Fruit fly (Drosophila melanogaster) whole organism, embryonic: Measurements from ENCODE around the gene cnc.

Experiments used
- Ada2b ChIP-seq: fragments of 200-800 bp; sonication (Bioruptor generic); IDR thresholded peaks from 2 replicates; pipeline ENCODE4 v1.3.6; 2022; ENCODE audit warnings: missing biosample characterization, missing genetic modification characterization
- Adf1 ChIP-seq: fragments of 200-800 bp; sonication (Bioruptor generic); IDR thresholded peaks from 2 replicates; pipeline ENCODE4 v1.3.6; 2022; ENCODE audit warnings: missing biosample characterization, missing genetic modification characterization
- B-H2 ChIP-seq: fragments of 200-800 bp; sonication (Bioruptor generic); optimal IDR thresholded peaks from 2 replicates; lab custom pipeline; 2018; ENCODE audit warnings: missing biosample characterization, mild to moderate bottlenecking, missing genetic modification characterization
- Bdp1 ChIP-seq: fragments of 200-800 bp; sonication (Bioruptor generic); optimal IDR thresholded peaks from 3 replicates; lab custom pipeline; 2016; ENCODE audit warnings: missing biosample characterization, missing genetic modification characterization
- CG10209 ChIP-seq: fragments of 200-800 bp; sonication (Bioruptor generic); optimal IDR thresholded peaks from 3 replicates; lab custom pipeline; 2017; ENCODE audit warnings: missing biosample characterization, mild to moderate bottlenecking, missing genetic modification characterization, missing genetic modification reagents
- CG10274 ChIP-seq: fragments of 200-800 bp; sonication (Bioruptor generic); optimal IDR thresholded peaks from 3 replicates; lab custom pipeline; 2017; ENCODE audit warnings: missing biosample characterization, mild to moderate bottlenecking, missing genetic modification characterization
- CG10462 ChIP-seq: fragments of 200-800 bp; sonication (Bioruptor generic); optimal IDR thresholded peaks from 2 replicates; lab custom pipeline; 2016; ENCODE audit warnings: missing biosample characterization, missing genetic modification characterization
- CG11247 ChIP-seq: fragments of 200-800 bp; sonication (Bioruptor generic); IDR thresholded peaks from 2 replicates; pipeline ENCODE4 v1.3.6; 2022; ENCODE audit warnings: missing biosample characterization, missing genetic modification characterization
- CG12391 ChIP-seq: fragments of 200-800 bp; sonication (Bioruptor generic); optimal IDR thresholded peaks from 3 replicates; lab custom pipeline; 2018; ENCODE audit warnings: missing biosample characterization, mild to moderate bottlenecking, missing genetic modification characterization, moderate library complexity
- CG14014 ChIP-seq: fragments of 200-800 bp; sonication (Bioruptor generic); IDR thresholded peaks from 2 replicates; pipeline ENCODE4 v1.3.6; 2022; ENCODE audit warnings: missing biosample characterization, missing genetic modification characterization
- CG14050 ChIP-seq: fragments of 200-800 bp; sonication (Bioruptor generic); IDR thresholded peaks from 3 replicates; pipeline ENCODE4 v1.3.6; 2022; ENCODE audit warnings: missing biosample characterization, missing genetic modification characterization
- CG14441 ChIP-seq: fragments of 200-800 bp; sonication (Bioruptor generic); IDR thresholded peaks from 2 replicates; pipeline ENCODE4 v1.3.6; 2022; ENCODE audit warnings: missing biosample characterization, missing genetic modification characterization
- CG1792 ChIP-seq: fragments of 200-800 bp; sonication (Bioruptor generic); optimal IDR thresholded peaks from 2 replicates; lab custom pipeline; 2016; ENCODE audit warnings: missing biosample characterization, missing genetic modification characterization
- CG32532 ChIP-seq: fragments of 200-800 bp; sonication (Bioruptor generic); IDR thresholded peaks from 2 replicates; pipeline ENCODE4 v1.3.6; 2022; ENCODE audit warnings: missing biosample characterization, missing genetic modification characterization
- CG33557 ChIP-seq: fragments of 200-800 bp; sonication (Bioruptor generic); optimal IDR thresholded peaks from 2 replicates; lab custom pipeline; 2019; ENCODE audit warnings: missing biosample characterization, mild to moderate bottlenecking, missing genetic modification characterization, moderate library complexity
- CG8290 ChIP-seq, 3 experiments: fragments of 200-800 bp; sonication (Bioruptor generic); optimal IDR thresholded peaks; 2 replicates each; lab custom pipeline; 2016 to 2019; ENCODE audit warnings: missing biosample characterization in 3 of 3, missing genetic modification characterization in 3 of 3, mild to moderate bottlenecking in 2 of 3, moderate library complexity in 1 of 3
- CG8924 ChIP-seq: fragments of 200-800 bp; optimal IDR thresholded peaks from 3 replicates; lab custom pipeline; 2019; ENCODE audit warnings: missing biosample characterization, mild to moderate bottlenecking, missing genetic modification characterization, moderate library complexity
- CG9727 ChIP-seq: fragments of 200-800 bp; sonication (Bioruptor generic); optimal IDR thresholded peaks from 3 replicates; lab custom pipeline; 2017; ENCODE audit warnings: missing biosample characterization, mild to moderate bottlenecking, missing genetic modification characterization
- Fer3 ChIP-seq: fragments of 200-800 bp; sonication (Bioruptor generic); optimal IDR thresholded peaks from 2 replicates; lab custom pipeline; 2018; ENCODE audit warnings: missing biosample characterization, mild to moderate bottlenecking, missing genetic modification characterization, moderate library complexity
- Gug ChIP-seq: fragments of 200-800 bp; sonication (Bioruptor generic); IDR thresholded peaks from 4 replicates; pipeline ENCODE4 v1.3.6; 2022; ENCODE audit warnings: missing biosample characterization, missing genetic modification characterization
- HLH3B ChIP-seq: fragments of 200-800 bp; sonication (Bioruptor generic); IDR thresholded peaks from 2 replicates; pipeline ENCODE4 v1.3.6; 2022; ENCODE audit warnings: missing biosample characterization, missing genetic modification characterization
- HmgZ ChIP-seq: fragments of 200-800 bp; sonication (Bioruptor generic); optimal IDR thresholded peaks from 2 replicates; lab custom pipeline; 2018; ENCODE audit warnings: missing biosample characterization, mild to moderate bottlenecking, missing genetic modification characterization
- MTF-1 ChIP-seq: fragments of 200-800 bp; sonication (Bioruptor generic); optimal IDR thresholded peaks from 2 replicates; lab custom pipeline; 2018; ENCODE audit warnings: missing biosample characterization, mild to moderate bottlenecking, missing genetic modification characterization, borderline replicate concordance
- Mad ChIP-seq: fragments of 200-800 bp; sonication (Bioruptor generic); optimal IDR thresholded peaks from 2 replicates; lab custom pipeline; 2016; ENCODE audit warnings: missing biosample characterization, missing genetic modification characterization
- Med ChIP-seq: fragments of 200-800 bp; sonication (Bioruptor generic); peaks from one replicate; lab custom pipeline; 2016; ENCODE audit warnings: missing biosample characterization, missing genetic modification characterization, mild to moderate bottlenecking, inconsistent platforms, moderate library complexity
- Ravus ChIP-seq: fragments of 200-800 bp; sonication (Bioruptor generic); IDR thresholded peaks from 2 replicates; pipeline ENCODE4 v1.3.6; 2022; ENCODE audit warnings: missing biosample characterization, missing genetic modification characterization
- Scr ChIP-seq: fragments of 200-800 bp; sonication (Bioruptor generic); IDR thresholded peaks from 2 replicates; pipeline ENCODE4 v1.3.6; 2022; ENCODE audit warnings: missing biosample characterization, missing genetic modification characterization; ENCODE audit not compliant: partially characterized antibody
- Side ChIP-seq: fragments of 200-800 bp; sonication (Bioruptor generic); optimal IDR thresholded peaks from 2 replicates; lab custom pipeline; 2016; ENCODE audit warnings: missing biosample characterization, missing genetic modification characterization
- Sin3A ChIP-seq: fragments of >200 bp; optimal IDR thresholded peaks from 2 replicates; lab custom pipeline; 2018
- Six4 ChIP-seq: fragments of 200-800 bp; sonication (Bioruptor generic); optimal IDR thresholded peaks from 2 replicates; lab custom pipeline; 2016; ENCODE audit warnings: missing biosample characterization, missing genetic modification characterization
- Sry-δ ChIP-seq: fragments of 200-800 bp; sonication (Bioruptor generic); optimal IDR thresholded peaks from 2 replicates; lab custom pipeline; 2016; ENCODE audit warnings: missing biosample characterization, missing genetic modification characterization
- bowl ChIP-seq: fragments of 200-800 bp; sonication (Bioruptor generic); IDR thresholded peaks from 2 replicates; pipeline ENCODE4 v1.3.6; 2022; ENCODE audit warnings: missing biosample characterization, missing genetic modification characterization
- cwo ChIP-seq: fragments of 200-800 bp; sonication (Bioruptor generic); optimal IDR thresholded peaks from 3 replicates; lab custom pipeline; 2017; ENCODE audit warnings: missing biosample characterization, missing genetic modification characterization, mild to moderate bottlenecking, moderate library complexity, missing genetic modification reagents
- dysf ChIP-seq: fragments of 200-800 bp; sonication (Bioruptor generic); IDR thresholded peaks from 3 replicates; pipeline ENCODE4 v1.3.6; 2022; ENCODE audit warnings: missing biosample characterization, missing genetic modification characterization
- ems ChIP-seq: fragments of 200-800 bp; sonication (Bioruptor generic); optimal IDR thresholded peaks from 3 replicates; lab custom pipeline; 2016; ENCODE audit warnings: missing biosample characterization, missing genetic modification characterization
- en ChIP-seq: fragments of 200-800 bp; sonication (Bioruptor generic); optimal IDR thresholded peaks from 2 replicates; lab custom pipeline; 2016; ENCODE audit warnings: missing biosample characterization, missing genetic modification characterization
- eyg ChIP-seq: fragments of 200-800 bp; sonication (Bioruptor generic); optimal IDR thresholded peaks from 3 replicates; lab custom pipeline; 2016; ENCODE audit warnings: missing biosample characterization, missing genetic modification characterization
- fd3F ChIP-seq: fragments of 200-800 bp; sonication (Bioruptor generic); optimal IDR thresholded peaks from 2 replicates; lab custom pipeline; 2018; ENCODE audit warnings: missing biosample characterization, mild to moderate bottlenecking, missing genetic modification characterization, moderate library complexity
- ftz-f1 ChIP-seq: fragments of 200-800 bp; sonication (Bioruptor generic); optimal IDR thresholded peaks from 2 replicates; lab custom pipeline; 2016; ENCODE audit warnings: missing biosample characterization, missing genetic modification characterization
- gcm ChIP-seq: fragments of 200-800 bp; sonication (Bioruptor generic); optimal IDR thresholded peaks from 2 replicates; lab custom pipeline; 2019; ENCODE audit warnings: missing biosample characterization, mild to moderate bottlenecking, missing genetic modification characterization, moderate library complexity
- ind ChIP-seq: fragments of 200-800 bp; sonication (Bioruptor generic); optimal IDR thresholded peaks from 3 replicates; lab custom pipeline; 2016; ENCODE audit warnings: missing biosample characterization, missing genetic modification characterization
- ken ChIP-seq: fragments of 200-800 bp; sonication (Bioruptor generic); IDR thresholded peaks from 3 replicates; pipeline ENCODE4 v1.3.6; 2022; ENCODE audit warnings: missing biosample characterization, missing genetic modification characterization
- lab ChIP-seq: fragments of 200-800 bp; sonication (Bioruptor generic); optimal IDR thresholded peaks from 3 replicates; lab custom pipeline; 2017; ENCODE audit warnings: missing biosample characterization, missing genetic modification characterization, mild to moderate bottlenecking, moderate library complexity, missing genetic modification reagents
- lbe ChIP-seq: fragments of 200-800 bp; sonication (Bioruptor generic); optimal IDR thresholded peaks from 2 replicates; lab custom pipeline; 2016; ENCODE audit warnings: missing biosample characterization, mild to moderate bottlenecking, missing genetic modification characterization
- odd ChIP-seq: fragments of 200-800 bp; sonication (Bioruptor generic); optimal IDR thresholded peaks from 2 replicates; lab custom pipeline; 2017; ENCODE audit warnings: missing biosample characterization, mild to moderate bottlenecking, missing genetic modification characterization
- org-1 ChIP-seq: fragments of 200-800 bp; sonication (Bioruptor generic); optimal IDR thresholded peaks from 2 replicates; lab custom pipeline; 2017; ENCODE audit warnings: missing biosample characterization, missing genetic modification characterization
- rib ChIP-seq: fragments of 200-800 bp; sonication (Bioruptor generic); IDR thresholded peaks from 2 replicates; pipeline ENCODE4 v1.3.6; 2022; ENCODE audit warnings: missing biosample characterization, missing genetic modification characterization
- scrt ChIP-seq: fragments of 200-800 bp; sonication (Bioruptor generic); optimal IDR thresholded peaks from 2 replicates; lab custom pipeline; 2018; ENCODE audit warnings: missing biosample characterization, mild to moderate bottlenecking, missing genetic modification characterization, moderate library complexity
- sens ChIP-seq: fragments of 200-800 bp; sonication (Bioruptor generic); peaks from one replicate; lab custom pipeline; 2016; ENCODE audit warnings: missing biosample characterization, missing genetic modification characterization
- toy ChIP-seq: fragments of 200-800 bp; sonication (Bioruptor generic); IDR thresholded peaks from 2 replicates; pipeline ENCODE4 v1.3.6; 2022; ENCODE audit warnings: missing biosample characterization, missing genetic modification characterization
- zfh1 ChIP-seq: fragments of 200-800 bp; sonication (Bioruptor generic); IDR thresholded peaks from 3 replicates; pipeline ENCODE4 v1.3.6; 2022; ENCODE audit warnings: missing biosample characterization, missing genetic modification characterization

The cnc gene

DNA sequence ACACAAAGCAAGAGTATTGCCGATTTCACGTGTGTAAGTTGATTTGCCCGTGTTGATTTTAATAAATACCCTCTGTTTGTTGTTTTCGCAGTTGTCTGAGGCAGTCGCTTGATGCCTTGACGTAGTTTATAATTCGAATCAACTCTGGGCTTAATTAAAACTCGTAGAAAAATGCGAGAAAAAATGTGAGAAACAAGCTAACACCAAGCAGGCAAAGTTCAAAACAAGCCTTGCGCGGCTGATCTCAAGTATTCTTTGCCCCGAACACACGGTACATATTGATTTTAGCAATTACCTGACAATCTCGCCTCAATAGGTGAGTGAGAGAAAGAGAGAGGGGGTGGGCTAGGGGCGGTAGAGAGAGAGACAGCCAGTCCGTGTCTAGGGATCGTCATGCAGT is 1.2 kb downstream of the cnc start (continued):
- TF ChIP-seq CG33557 (GFP tag; lab: Kevin White, UChicago) (peak; percentile 17), CG10462 (GFP tag; lab: Kevin White, UChicago) (no peak), sens (peak; percentile 81), cwo (GFP tag; lab: Kevin White, UChicago) (peak; percentile 55), CG32532 (GFP tag; lab: Robert Waterston, UW) (peak; percentile 53; the same call in 1 of the 2 replicates), lbe (GFP tag; lab: Kevin White, UChicago) (no peak), Side (GFP tag; lab: Kevin White, UChicago) (peak; percentile 28), toy (no peak), Ada2b (GFP tag; lab: Robert Waterston, UW) (peak; percentile 51; the same call in 1 of the 2 replicates), ems (GFP tag; lab: Kevin White, UChicago) (peak; percentile 26), Sin3A (no peak), odd (GFP tag; lab: Kevin White, UChicago) (peak; percentile 41), rib (peak; percentile 46; the same call in 1 of the 2 replicates), Fer3 (tag; lab: Kevin White, UChicago) (peak; percentile 42), en (GFP tag; lab: Kevin White, UChicago) (no peak), gcm (GFP tag; lab: Kevin White, UChicago) (no peak), ftz-f1 (GFP tag; lab: Kevin White, UChicago) (no peak), bowl (GFP tag; lab: Robert Waterston, UW) (no peak), CG8290 (GFP tag; optimal IDR thresholded peaks at IDR 0.05; lab: Kevin White, UChicago) (no peak), CG8290 (tag; optimal IDR thresholded peaks at IDR 0.05; lab: Kevin White, UChicago) (peak in 1 of 2 experiments; percentile 76), CG10209 (peak; percentile 53), CG8924 (tag; lab: Kevin White, UChicago) (no peak), org-1 (GFP tag; lab: Kevin White, UChicago) (peak; percentile 40), CG14050 (GFP tag; lab: Robert Waterston, UW) (no peak), ken (no peak), MTF-1 (GFP tag; lab: Kevin White, UChicago) (peak; percentile 26), HLH3B (peak; percentile 22; the same call in 1 of the 2 replicates), Ravus (GFP tag; lab: Robert Waterston, UW) (no peak), dysf (GFP tag; lab: Robert Waterston, UW) (peak; percentile 50; the same call in 1 of the 3 replicates), lab (GFP tag; lab: Kevin White, UChicago) (peak; percentile 81), CG10274 (GFP tag; lab: Kevin White, UChicago) (peak; percentile 16), CG12391 (tag; lab: Kevin White, UChicago) (no peak), HmgZ (tag; lab: Kevin White, UChicago) (peak; percentile 45), Sry-δ (GFP tag; lab: Kevin White, UChicago) (no peak), Mad (GFP tag; lab: Kevin White, UChicago) (peak; percentile 4), B-H2 (GFP tag; lab: Kevin White, UChicago) (peak; percentile 59), CG14014 (GFP tag; lab: Robert Waterston, UW) (peak; percentile 57; the same call in 1 of the 2 replicates), CG1792 (GFP tag; lab: Kevin White, UChicago) (peak; percentile 11), Med (peak; percentile 89), fd3F (GFP tag; lab: Kevin White, UChicago) (peak; percentile 38), CG11247 (GFP tag; lab: Robert Waterston, UW) (peak; percentile 72), scrt (GFP tag; lab: Kevin White, UChicago) (peak; percentile 34), Six4 (GFP tag; lab: Kevin White, UChicago) (no peak), CG14441 (peak; percentile 20; the same call in 1 of the 2 replicates), Bdp1 (GFP tag; lab: Kevin White, UChicago) (no peak), Gug (GFP tag; lab: Robert Waterston, UW) (no peak), ind (no peak), zfh1 (GFP tag; lab: Robert Waterston, UW) (peak; percentile 53; the same call in 1 of the 3 replicates), Adf1 (GFP tag; lab: Robert Waterston, UW) (peak; percentile 47), CG9727 (GFP tag; lab: Kevin White, UChicago) (peak; percentile 34), Scr (no peak), eyg (GFP tag; lab: Kevin White, UChicago) (peak; percentile 55)
